Fruit fly (Drosophila melanogaster) whole organism, embryonic: Measurements from ENCODE around the gene CG43815.

Experiments used
- CG11456 ChIP-seq: fragments of 200-800 bp; sonication (Bioruptor generic); IDR thresholded peaks from 3 replicates; pipeline ENCODE4 v1.3.6; 2022; ENCODE audit warnings: missing biosample characterization, missing genetic modification characterization
- CG11504 ChIP-seq: fragments of 200-800 bp; sonication (Bioruptor generic); optimal IDR thresholded peaks from 3 replicates; lab custom pipeline; 2019; ENCODE audit warnings: missing biosample characterization, mild to moderate bottlenecking, missing genetic modification characterization, moderate library complexity
- CG13123 ChIP-seq: fragments of 200-800 bp; sonication (Bioruptor generic); optimal IDR thresholded peaks from 2 replicates; lab custom pipeline; 2016; ENCODE audit warnings: missing biosample characterization, missing genetic modification characterization
- CG14441 ChIP-seq: fragments of 200-800 bp; sonication (Bioruptor generic); IDR thresholded peaks from 2 replicates; pipeline ENCODE4 v1.3.6; 2022; ENCODE audit warnings: missing biosample characterization, missing genetic modification characterization
- CG15479 ChIP-seq: fragments of 200-800 bp; sonication (Bioruptor generic); optimal IDR thresholded peaks from 3 replicates; lab custom pipeline; 2019; ENCODE audit warnings: missing biosample characterization, mild to moderate bottlenecking, missing genetic modification characterization, moderate library complexity
- CG15696 ChIP-seq: fragments of 200-800 bp; sonication (Bioruptor generic); optimal IDR thresholded peaks from 2 replicates; lab custom pipeline; 2019; ENCODE audit warnings: missing biosample characterization, mild to moderate bottlenecking, missing genetic modification characterization, moderate library complexity
- CG1603 ChIP-seq: fragments of 200-800 bp; sonication (Bioruptor generic); optimal IDR thresholded peaks from 2 replicates; lab custom pipeline; 2019; ENCODE audit warnings: missing biosample characterization, mild to moderate bottlenecking, missing genetic modification characterization, moderate library complexity
- CG1792 ChIP-seq: fragments of 200-800 bp; sonication (Bioruptor generic); optimal IDR thresholded peaks from 2 replicates; lab custom pipeline; 2016; ENCODE audit warnings: missing biosample characterization, missing genetic modification characterization
- CG18262 ChIP-seq: fragments of 200-800 bp; optimal IDR thresholded peaks from 3 replicates; lab custom pipeline; 2019; ENCODE audit warnings: missing biosample characterization, mild to moderate bottlenecking, missing genetic modification characterization, moderate library complexity
- CG2202 ChIP-seq: fragments of 200-800 bp; sonication (Bioruptor generic); optimal IDR thresholded peaks from 2 replicates; lab custom pipeline; 2018; ENCODE audit warnings: missing biosample characterization, mild to moderate bottlenecking, missing genetic modification characterization
- CG33557 ChIP-seq: fragments of 200-800 bp; sonication (Bioruptor generic); optimal IDR thresholded peaks from 2 replicates; lab custom pipeline; 2019; ENCODE audit warnings: missing biosample characterization, mild to moderate bottlenecking, missing genetic modification characterization, moderate library complexity
- CG4617 ChIP-seq: fragments of 200-800 bp; sonication (Bioruptor generic); optimal IDR thresholded peaks from 3 replicates; lab custom pipeline; 2016; ENCODE audit warnings: missing biosample characterization, missing genetic modification characterization, borderline replicate concordance
- CG6813 ChIP-seq: fragments of 200-800 bp; sonication (Bioruptor generic); optimal IDR thresholded peaks from 2 replicates; lab custom pipeline; 2017; ENCODE audit warnings: missing biosample characterization, missing genetic modification characterization, mild to moderate bottlenecking, moderate library complexity, missing genetic modification reagents
- CG7745 ChIP-seq: fragments of 200-800 bp; sonication (Bioruptor generic); optimal IDR thresholded peaks from 2 replicates; lab custom pipeline; 2018; ENCODE audit warnings: missing biosample characterization, mild to moderate bottlenecking, missing genetic modification characterization, moderate library complexity
- CG8089 ChIP-seq: fragments of 200-800 bp; sonication (Bioruptor generic); optimal IDR thresholded peaks from 3 replicates; lab custom pipeline; 2016; ENCODE audit warnings: missing biosample characterization, missing genetic modification characterization
- CG8290 ChIP-seq, 3 experiments: fragments of 200-800 bp; sonication (Bioruptor generic); optimal IDR thresholded peaks; 2 replicates each; lab custom pipeline; 2016 to 2019; ENCODE audit warnings: missing biosample characterization in 3 of 3, missing genetic modification characterization in 3 of 3, mild to moderate bottlenecking in 2 of 3, moderate library complexity in 1 of 3
- CG9727 ChIP-seq: fragments of 200-800 bp; sonication (Bioruptor generic); optimal IDR thresholded peaks from 3 replicates; lab custom pipeline; 2017; ENCODE audit warnings: missing biosample characterization, mild to moderate bottlenecking, missing genetic modification characterization
- CG9817 ChIP-seq: fragments of 200-800 bp; sonication (Bioruptor generic); optimal IDR thresholded peaks from 2 replicates; lab custom pipeline; 2018; ENCODE audit warnings: missing biosample characterization, mild to moderate bottlenecking, missing genetic modification characterization, moderate library complexity
- D19B ChIP-seq: fragments of 200-800 bp; sonication (Bioruptor generic); optimal IDR thresholded peaks from 2 replicates; lab custom pipeline; 2017; ENCODE audit warnings: missing biosample characterization, mild to moderate bottlenecking, missing genetic modification characterization
- Kr ChIP-seq: fragments of 200-800 bp; sonication (Bioruptor generic); optimal IDR thresholded peaks from 2 replicates; lab custom pipeline; 2017; ENCODE audit warnings: missing biosample characterization, mild to moderate bottlenecking, missing genetic modification characterization
- Max ChIP-seq: fragments of 200-800 bp; sonication (Bioruptor generic); optimal IDR thresholded peaks from 2 replicates; lab custom pipeline; 2016; ENCODE audit warnings: missing biosample characterization, mild to moderate bottlenecking, missing genetic modification characterization
- Med ChIP-seq: fragments of 200-800 bp; sonication (Bioruptor generic); peaks from one replicate; lab custom pipeline; 2016; ENCODE audit warnings: missing biosample characterization, missing genetic modification characterization, mild to moderate bottlenecking, inconsistent platforms, moderate library complexity
- Optix ChIP-seq: fragments of 200-800 bp; sonication (Bioruptor generic); IDR thresholded peaks from 3 replicates; pipeline ENCODE4 v1.3.6; 2022; ENCODE audit warnings: missing biosample characterization, missing genetic modification characterization
- Pdp1 ChIP-seq, 2 experiments: fragments of 200-800 bp; sonication (Bioruptor generic); optimal IDR thresholded peaks; 3 replicates each; lab custom pipeline; 2016; ENCODE audit warnings: missing biosample characterization in 2 of 2, missing genetic modification characterization in 2 of 2, mild to moderate bottlenecking in 1 of 2, moderate library complexity in 1 of 2
- Xrp1 ChIP-seq: fragments of 200-800 bp; sonication (Bioruptor generic); IDR thresholded peaks from 2 replicates; pipeline ENCODE4 v1.3.6; 2022; ENCODE audit warnings: missing biosample characterization, missing genetic modification characterization
- ac ChIP-seq: fragments of 200-800 bp; sonication (Bioruptor generic); optimal IDR thresholded peaks from 3 replicates; lab custom pipeline; 2017; ENCODE audit warnings: missing biosample characterization, mild to moderate bottlenecking, missing genetic modification characterization
- ara ChIP-seq: fragments of 200-800 bp; sonication (Bioruptor generic); IDR thresholded peaks from 2 replicates; pipeline ENCODE4 v1.3.6; 2022; ENCODE audit warnings: missing biosample characterization, missing genetic modification characterization
- crc ChIP-seq: fragments of 200-800 bp; sonication (Bioruptor generic); optimal IDR thresholded peaks from 2 replicates; lab custom pipeline; 2016; ENCODE audit warnings: missing biosample characterization, missing genetic modification characterization
- crol ChIP-seq: fragments of 200-800 bp; sonication (Bioruptor generic); IDR thresholded peaks from 2 replicates; pipeline ENCODE4 v1.3.6; 2022; ENCODE audit warnings: missing biosample characterization, missing genetic modification characterization
- eyg ChIP-seq: fragments of 200-800 bp; sonication (Bioruptor generic); optimal IDR thresholded peaks from 3 replicates; lab custom pipeline; 2016; ENCODE audit warnings: missing biosample characterization, missing genetic modification characterization
- fd102C ChIP-seq: fragments of 200-800 bp; sonication (Bioruptor generic); optimal IDR thresholded peaks from 2 replicates; lab custom pipeline; 2018; ENCODE audit warnings: missing biosample characterization, mild to moderate bottlenecking, missing genetic modification characterization, moderate library complexity
- grau ChIP-seq: fragments of 200-800 bp; optimal IDR thresholded peaks from 3 replicates; lab custom pipeline; 2019; ENCODE audit warnings: missing biosample characterization, mild to moderate bottlenecking, missing genetic modification characterization, moderate library complexity
- gsb-n ChIP-seq: fragments of 200-800 bp; sonication (Bioruptor generic); optimal IDR thresholded peaks from 3 replicates; lab custom pipeline; 2018; ENCODE audit warnings: missing biosample characterization, mild to moderate bottlenecking, missing genetic modification characterization
- jumu ChIP-seq: fragments of 200-800 bp; sonication (Bioruptor generic); optimal IDR thresholded peaks from 3 replicates; lab custom pipeline; 2016; ENCODE audit warnings: missing biosample characterization, missing genetic modification characterization
- kni ChIP-seq: fragments of 200-800 bp; sonication (Bioruptor generic); optimal IDR thresholded peaks from 3 replicates; lab custom pipeline; 2017; ENCODE audit warnings: mild to moderate bottlenecking, missing biosample characterization, missing genetic modification reagents, missing genetic modification characterization
- org-1 ChIP-seq: fragments of 200-800 bp; sonication (Bioruptor generic); optimal IDR thresholded peaks from 2 replicates; lab custom pipeline; 2017; ENCODE audit warnings: missing biosample characterization, missing genetic modification characterization
- otp ChIP-seq: fragments of 200-800 bp; sonication (Bioruptor generic); IDR thresholded peaks from 3 replicates; pipeline ENCODE4, ENCODE4 v1.3.6; 2022; ENCODE audit warnings: missing biosample characterization, missing genetic modification characterization
- pita ChIP-seq: fragments of 200-800 bp; sonication (Bioruptor generic); optimal IDR thresholded peaks from 2 replicates; lab custom pipeline; 2017; ENCODE audit warnings: missing biosample characterization, mild to moderate bottlenecking, missing genetic modification characterization
- pros ChIP-seq: fragments of 200-800 bp; sonication (Bioruptor generic); optimal IDR thresholded peaks from 3 replicates; lab custom pipeline; 2019; ENCODE audit warnings: missing biosample characterization, mild to moderate bottlenecking, missing genetic modification characterization, moderate library complexity
- sens ChIP-seq: fragments of 200-800 bp; sonication (Bioruptor generic); peaks from one replicate; lab custom pipeline; 2016; ENCODE audit warnings: missing biosample characterization, missing genetic modification characterization
- sens-2 ChIP-seq: fragments of 200-800 bp; sonication (Bioruptor generic); IDR thresholded peaks from 2 replicates; pipeline ENCODE4 v1.3.6; 2022; ENCODE audit warnings: missing biosample characterization, missing genetic modification characterization
- slbo ChIP-seq: fragments of 200-800 bp; sonication (Bioruptor generic); IDR thresholded peaks from 2 replicates; pipeline ENCODE4 v1.3.6; 2022; ENCODE audit warnings: missing biosample characterization, missing genetic modification characterization
- tll ChIP-seq, 2 experiments: fragments of 200-800 bp in 1 of 2; fragments of >200 bp in 1 of 2; sonication (Bioruptor generic) in 1 of 2; optimal IDR thresholded peaks; 2 replicates each; lab custom pipeline; 2017 to 2019; ENCODE audit warnings: missing biosample characterization in 2 of 2, missing genetic modification characterization in 2 of 2, mild to moderate bottlenecking in 1 of 2, moderate library complexity in 1 of 2
- wek ChIP-seq: fragments of 200-800 bp; sonication (Bioruptor generic); optimal IDR thresholded peaks from 3 replicates; lab custom pipeline; 2018; ENCODE audit warnings: missing biosample characterization, mild to moderate bottlenecking, missing genetic modification characterization, moderate library complexity
- zen ChIP-seq: fragments of 200-800 bp; sonication (Bioruptor generic); optimal IDR thresholded peaks from 3 replicates; lab custom pipeline; 2018; ENCODE audit warnings: missing biosample characterization, mild to moderate bottlenecking, missing genetic modification characterization, moderate library complexity

Gene CG43815

dm6 chr2L:3545033-3545666 lies 30.9 kb upstream of the CG43815 start (continued):
- no peak for TF ChIP-seq wek (GFP tag; lab: Kevin White, UChicago)
- no peak for TF ChIP-seq eyg (GFP tag; lab: Kevin White, UChicago)
- TF ChIP-seq otp (GFP tag; lab: Robert Waterston, UW) = no peak
- TF ChIP-seq jumu (GFP tag; lab: Kevin White, UChicago) = no peak
- TF ChIP-seq slbo = no peak
- no peak for TF ChIP-seq crc (GFP tag; lab: Kevin White, UChicago)

DNA sequence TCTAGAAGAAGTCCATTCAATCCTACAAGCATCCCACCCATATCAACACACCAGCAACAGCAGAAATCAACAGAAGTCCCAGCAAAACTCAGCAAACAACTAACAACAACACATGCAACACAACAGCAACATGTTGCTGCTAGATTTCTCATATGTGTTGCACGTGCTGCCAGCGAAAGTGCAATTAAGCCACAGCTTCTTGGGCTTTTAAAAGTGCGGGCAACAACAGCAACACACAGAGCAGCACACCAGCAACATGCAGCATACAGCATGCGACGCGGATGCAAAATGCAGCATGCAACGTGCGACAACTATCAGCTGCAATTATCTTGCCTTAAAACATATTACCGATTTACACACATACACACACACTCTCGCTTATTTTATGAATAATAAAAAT lies 28.5 kb upstream of the CG43815 start:
- TF ChIP-seq Max (GFP tag; lab: Kevin White, UChicago) (no peak), CG4617 (GFP tag; lab: Kevin White, UChicago) (no peak), CG11504 (tag; lab: Kevin White, UChicago) (peak; percentile 52), CG13123 (GFP tag; lab: Kevin White, UChicago) (no peak), CG11456 (GFP tag; lab: Robert Waterston, UW) (0 out of 3 replicates have a peak, but pooled peaks have one; percentile 5), CG1792 (GFP tag; lab: Kevin White, UChicago) (no peak), pros (GFP tag; lab: Kevin White, UChicago) (no peak), Optix (GFP tag; lab: Robert Waterston, UW) (no peak)

- TF ChIP-seq ac (GFP tag; lab: Kevin White, UChicago) (peak; percentile 79), CG9817 (tag; lab: Kevin White, UChicago) (no peak), D19B (GFP tag; lab: Kevin White, UChicago) (no peak), CG2202 (tag; lab: Kevin White, UChicago) (peak; percentile 16), Med (GFP tag; lab: Kevin White, UChicago) (peak; percentile 39), CG14441 (GFP tag; lab: Robert Waterston, UW) (no peak), CG15479 (peak; percentile 26), CG1603 (tag; lab: Kevin White, UChicago) (peak; percentile 11), Pdp1 (GFP tag; optimal IDR thresholded peaks at IDR 0.05; lab: Kevin White, UChicago) (peak in 1 of 2 experiments; percentile 1), sens (GFP tag; lab: Kevin White, UChicago) (peak; percentile 64), sens-2 (GFP tag; lab: Robert Waterston, UW) (0 out of 2 replicates have a peak, but pooled peaks have one; percentile 12), pita (GFP tag; lab: Kevin White, UChicago) (no peak), CG9727 (GFP tag; lab: Kevin White, UChicago) (peak; percentile 57), CG8089 (no peak), ara (GFP tag; lab: Robert Waterston, UW) (peak; percentile 48), crol (peak; percentile 42; the same call in 1 of the 2 replicates), org-1 (GFP tag; lab: Kevin White, UChicago) (peak; percentile 24), kni (peak; percentile 18), CG7745 (peak; percentile 45), zen (tag; lab: Kevin White, UChicago) (peak; percentile 41), fd102C (peak; percentile 84), Kr (peak; percentile 79), otp (GFP tag; lab: Robert Waterston, UW) (peak; percentile 54; the same call in 1 of the 3 replicates), grau (tag; lab: Kevin White, UChicago) (peak; percentile 76), Xrp1 (GFP tag; lab: Robert Waterston, UW) (0 out of 2 replicates have a peak, but pooled peaks have one; percentile 15), CG1792 (GFP tag; lab: Kevin White, UChicago) (no peak), CG8290 (GFP tag; optimal IDR thresholded peaks at IDR 0.05; lab: Kevin White, UChicago) (no peak), CG8290 (tag; optimal IDR thresholded peaks at IDR 0.05; lab: Kevin White, UChicago) (peak in 1 of 2 experiments; percentile 0), CG18262 (tag; lab: Kevin White, UChicago) (peak; percentile 8), gsb-n (tag; lab: Kevin White, UChicago) (peak; percentile 28), CG6813 (GFP tag; lab: Kevin White, UChicago) (peak; percentile 54), CG15696 (tag; lab: Kevin White, UChicago) (peak; percentile 87), tll (GFP tag; optimal IDR thresholded peaks at IDR 0.05; lab: Kevin White, UChicago) (peak in 1 of 2 experiments; percentile 80), CG33557 (peak; percentile 49)
Measured at dm6 chr2L:3548879-3549278, 27.1 kb upstream of the CG43815 start.
